Worm (Caenorhabditis elegans) whole organism, L1 larva: ENCODE data around the gene mtpn-1.

ENCODE experiments used
- dpl-1 ChIP-seq, 3 experiments: fragments of 150-350 bp in 2 of 3; sonication (generic microtip) in 1 of 3; optimal IDR thresholded peaks; 2 replicates each; lab custom pipeline; 2014 to 2017; ENCODE audit warnings: missing biosample characterization in 3 of 3, missing genetic modification characterization in 3 of 3, missing genetic modification reagents in 3 of 3
- lin-39 ChIP-seq: fragments of 150-350 bp; optimal IDR thresholded peaks from 2 replicates; lab custom pipeline; 2014; ENCODE audit warnings: missing biosample characterization, missing genetic modification reagents, missing genetic modification characterization
- nhr-12 ChIP-seq: sonication (generic microtip); optimal IDR thresholded peaks from 2 replicates; lab custom pipeline; 2017; ENCODE audit warnings: missing biosample characterization, missing genetic modification characterization
- skn-1 ChIP-seq: fragments of 150-350 bp; optimal IDR thresholded peaks from 2 replicates; lab custom pipeline; 2014; ENCODE audit warnings: missing biosample characterization, missing genetic modification characterization
- unc-86 ChIP-seq: sonication (generic microtip); optimal IDR thresholded peaks from 2 replicates; lab custom pipeline; 2016; ENCODE audit warnings: missing genetic modification characterization, missing compliant biosample characterization

ce11 chrX:2450994-2451393 lies 43.7 kb downstream of the mtpn-1 start:
- TF ChIP-seq nhr-12, result no peak
- TF ChIP-seq skn-1 (tag; lab: Kevin White, UChicago), result no peak
- TF ChIP-seq unc-86 (tag; lab: Kevin White, UChicago), result no peak
- no peak for TF ChIP-seq dpl-1 (GFP tag; optimal IDR thresholded peaks at IDR 0.05; lab: Kevin White, UChicago)
- no peak for TF ChIP-seq lin-39 (tag; lab: Kevin White, UChicago)
